Worm (Caenorhabditis elegans): ENCODE measurements around the gene fbxc-44.

fbxc-44 gene

DNA sequence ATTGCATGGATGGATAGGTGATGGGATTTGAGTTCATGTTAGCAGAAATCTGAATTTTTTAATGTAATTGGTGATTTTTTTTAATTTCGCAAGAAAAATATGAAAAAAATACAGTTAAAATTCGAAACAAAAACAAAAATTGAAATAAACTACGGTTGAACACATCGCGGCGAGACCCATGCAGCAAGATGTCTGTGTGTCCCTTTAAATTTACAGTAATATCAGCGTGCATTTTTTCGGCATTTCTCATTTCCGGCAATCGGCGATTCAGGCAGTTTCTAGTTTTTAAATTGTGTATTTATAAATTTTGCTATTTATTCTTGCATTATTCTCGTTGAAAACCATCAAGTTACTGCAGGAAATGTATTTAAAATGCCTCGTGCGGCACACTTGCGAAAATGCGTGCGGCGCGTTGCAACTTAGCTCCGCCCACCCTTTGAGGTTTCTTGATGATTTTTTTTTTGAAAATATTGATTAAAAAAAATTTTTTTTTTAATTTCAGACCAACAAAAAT, at the start of gene fbxc-44, which contains the start of gene C16A11.2:
TSS of gene fbxc-44 (minus strand) at position 51 of the 514 bp plus-strand sequence.
TSS of gene C16A11.2 (plus strand) at position 503 of the 514 bp plus-strand sequence.
- TF ChIP-seq mab-5 (tag; optimal IDR thresholded peaks at IDR 0.05) (no peak), ceh-82 (tag; optimal IDR thresholded peaks at IDR 0.05) (no peak), unc-55 (GFP tag; optimal IDR thresholded peaks at IDR 0.05) (peak; percentile 45), fos-1 (tag; optimal IDR thresholded peaks at IDR 0.05) (no peak), F13H6.1 (tag; optimal IDR thresholded peaks at IDR 0.05) (peak; percentile 22), lin-11 (tag; optimal IDR thresholded peaks at IDR 0.05) (peak; percentile 18), nhr-129 (tag; optimal IDR thresholded peaks at IDR 0.05) (peak; percentile 5), aly-2 (tag; optimal IDR thresholded peaks at IDR 0.05) (no peak), gmeb-1 (tag; optimal IDR thresholded peaks at IDR 0.05) (peak; percentile 51), lin-13 (GFP tag; optimal IDR thresholded peaks at IDR 0.05) (no peak), lin-39 (tag; optimal IDR thresholded peaks at IDR 0.05) (no peak), zag-1 (tag; optimal IDR thresholded peaks at IDR 0.05) (no peak)

DNA sequence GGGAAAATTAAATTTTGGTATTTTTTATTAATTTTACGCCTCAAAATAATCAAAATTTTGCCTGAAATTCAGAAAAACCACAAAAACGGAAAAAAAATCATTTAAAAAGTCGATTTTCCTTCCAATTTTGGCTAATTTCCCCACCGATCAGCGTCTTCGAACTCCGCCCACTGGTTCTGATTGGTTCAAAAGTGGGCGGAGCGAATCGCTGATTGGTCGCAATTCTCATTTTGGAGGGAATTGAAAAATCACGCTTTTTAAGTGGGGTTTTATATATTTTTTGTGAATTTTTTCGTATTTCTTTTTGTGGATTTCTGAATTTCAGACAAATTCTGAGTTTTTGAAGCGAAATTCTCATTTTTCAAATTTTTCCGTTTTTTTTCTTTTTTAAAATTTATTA, 49.4 kb upstream of the fbxc-44 start:
- no peak for TF ChIP-seq sma-3 (GFP tag; optimal IDR thresholded peaks at IDR 0.05)
- no peak for TF ChIP-seq lsy-2 (tag; optimal IDR thresholded peaks at IDR 0.05)
- no peak for TF ChIP-seq nhr-237 (tag; optimal IDR thresholded peaks at IDR 0.05)
- no peak for TF ChIP-seq nhr-6 (tag; optimal IDR thresholded peaks at IDR 0.05)
- no peak for TF ChIP-seq alr-1 (tag; optimal IDR thresholded peaks at IDR 0.05)
- no peak for TF ChIP-seq lin-11 (tag; optimal IDR thresholded peaks at IDR 0.05)
- TF ChIP-seq ama-1 (optimal IDR thresholded peaks at IDR 0.05) = no peak
- TF ChIP-seq fos-1 (tag; optimal IDR thresholded peaks at IDR 0.05) = no peak
- no peak for TF ChIP-seq egl-27 (tag; optimal IDR thresholded peaks at IDR 0.05)
- TF ChIP-seq snpc-4 (tag; optimal IDR thresholded peaks at IDR 0.05) = no peak
- TF ChIP-seq zag-1 (tag; optimal IDR thresholded peaks at IDR 0.05) = no peak
- TF ChIP-seq F13H6.1 (tag; optimal IDR thresholded peaks at IDR 0.05) = no peak

DNA sequence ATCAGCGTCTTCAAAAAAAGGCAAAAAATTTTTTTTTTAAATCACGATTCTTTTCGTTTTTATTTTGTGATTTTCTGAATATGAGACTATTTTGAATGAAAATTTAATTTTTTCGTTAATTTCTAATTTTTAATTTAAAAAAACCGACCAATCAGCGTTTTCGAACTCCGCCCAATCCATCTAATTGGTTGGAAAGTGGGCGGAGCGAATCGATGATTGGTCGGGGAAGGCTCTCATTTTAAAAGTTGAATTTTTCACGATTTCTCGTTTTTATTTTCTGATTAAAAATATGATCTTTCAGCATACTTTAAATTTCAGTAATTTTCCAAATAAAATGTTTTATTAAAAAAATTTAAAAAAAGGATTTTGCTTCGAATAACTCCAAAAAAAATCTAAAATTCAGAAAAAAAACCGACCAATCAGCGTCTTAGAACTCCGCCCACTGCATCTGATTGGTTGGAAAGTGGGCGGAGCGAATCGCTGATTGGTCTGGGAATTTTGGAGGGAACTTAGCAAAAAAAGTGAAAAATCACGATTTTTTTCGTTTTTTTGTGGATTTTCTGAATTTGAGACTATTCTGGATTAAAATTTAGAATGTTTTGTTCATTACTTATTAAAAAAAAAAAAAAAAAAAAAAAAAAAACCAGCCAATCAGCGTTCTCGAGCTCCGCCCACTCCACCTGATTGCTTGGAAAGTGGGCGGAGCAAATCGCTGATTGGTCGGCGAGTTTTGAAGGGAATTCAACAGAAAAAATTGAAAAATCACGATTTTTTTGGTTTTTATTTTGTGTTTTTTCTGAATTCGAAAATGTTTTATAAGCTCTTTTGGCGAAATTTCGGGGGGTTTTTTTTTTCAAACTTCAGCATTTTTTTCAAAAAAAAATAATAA, 47.0 kb upstream of the fbxc-44 start:
- no peak for TF ChIP-seq ztf-4 (tag; optimal IDR thresholded peaks at IDR 0.05)
- TF ChIP-seq nhr-23 (tag; optimal IDR thresholded peaks at IDR 0.05) = no peak
- TF ChIP-seq unc-39 (tag; optimal IDR thresholded peaks at IDR 0.05) = no peak
- no peak for TF ChIP-seq sma-9 (GFP tag; optimal IDR thresholded peaks at IDR 0.05)
- no peak for TF ChIP-seq sma-9 (tag; optimal IDR thresholded peaks at IDR 0.05)
- no peak for TF ChIP-seq F13H6.1 (tag; optimal IDR thresholded peaks at IDR 0.05)
- TF ChIP-seq lin-13 (GFP tag; optimal IDR thresholded peaks at IDR 0.05) = no peak
- TF ChIP-seq Y55F3AM.14 (GFP tag; optimal IDR thresholded peaks at IDR 0.05) = no peak

DNA sequence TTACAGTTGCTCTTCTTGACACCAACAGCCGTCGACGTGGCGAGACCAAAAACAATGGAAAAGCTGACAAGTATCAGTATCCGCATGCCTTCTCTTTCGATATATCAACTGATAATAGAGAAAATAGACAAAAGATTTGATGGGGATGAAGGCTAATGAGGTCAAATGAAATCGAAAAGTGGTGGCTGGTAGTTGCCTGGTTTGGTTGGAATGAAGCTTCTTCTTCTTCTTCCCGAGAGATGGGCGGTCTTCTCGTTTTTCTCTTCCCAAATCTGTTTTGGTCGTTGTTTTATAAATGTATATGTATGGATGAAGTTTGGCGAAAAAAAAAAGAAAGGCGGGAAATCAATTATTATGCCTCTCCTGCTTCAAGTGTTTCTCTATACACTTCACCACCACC, 44.2 kb upstream of the fbxc-44 start, which contains the start of gene C01F1.5:
TSS of gene C01F1.5 (minus strand) at position 103 of the 400 bp plus-strand sequence.
- no peak for TF ChIP-seq nhr-6 (tag; optimal IDR thresholded peaks at IDR 0.05)
- no peak for TF ChIP-seq ama-1 (optimal IDR thresholded peaks at IDR 0.05)
- TF ChIP-seq zag-1 (tag; optimal IDR thresholded peaks at IDR 0.05) = no peak

ce11 chrII:4277639-4278038, 40.1 kb upstream of the fbxc-44 start:
- TF ChIP-seq lin-11 (tag; optimal IDR thresholded peaks at IDR 0.05) (no peak), lin-39 (tag; optimal IDR thresholded peaks at IDR 0.05) (no peak), blmp-1 (tag; optimal IDR thresholded peaks at IDR 0.05; ENCODE audit: insufficient read depth) (no peak), nhr-129 (tag; optimal IDR thresholded peaks at IDR 0.05) (no peak), zag-1 (tag; optimal IDR thresholded peaks at IDR 0.05) (no peak), lsy-2 (tag; optimal IDR thresholded peaks at IDR 0.05) (no peak), C34F6.9 (tag; optimal IDR thresholded peaks at IDR 0.05) (no peak)

- no peak for TF ChIP-seq C34F6.9 (tag; optimal IDR thresholded peaks at IDR 0.05)
- TF ChIP-seq mbf-1 (tag; optimal IDR thresholded peaks at IDR 0.05) = no peak
- no peak for TF ChIP-seq ceh-82 (tag; optimal IDR thresholded peaks at IDR 0.05)
- TF ChIP-seq gmeb-1 (tag; optimal IDR thresholded peaks at IDR 0.05) = no peak
- no peak for TF ChIP-seq nhr-77 (tag; optimal IDR thresholded peaks at IDR 0.05)
- no peak for TF ChIP-seq nhr-23 (tag; optimal IDR thresholded peaks at IDR 0.05)
Measured at ce11 chrII:4276924-4277323, 39.4 kb upstream of the fbxc-44 start.
